Worm (Caenorhabditis elegans) whole organism, late embryonic: Measurements from ENCODE around the gene dph-7.

Experiments used
- C38D4.7 ChIP-seq: fragments of 200-800 bp; sonication (Bioruptor generic); optimal IDR thresholded peaks from 2 replicates; lab custom pipeline; 2018; ENCODE audit warnings: mild to moderate bottlenecking, missing genetic modification characterization, moderate library complexity, missing compliant biosample characterization
- F13H6.1 ChIP-seq: sonication (generic microtip); optimal IDR thresholded peaks from 2 replicates; lab custom pipeline; 2016; ENCODE audit warnings: missing genetic modification characterization, missing compliant biosample characterization
- K02D7.2 ChIP-seq: sonication (generic microtip); optimal IDR thresholded peaks from 2 replicates; lab custom pipeline; 2017; ENCODE audit warnings: mild to moderate bottlenecking, missing genetic modification characterization, missing compliant biosample characterization
- K09A11.1 ChIP-seq: sonication (generic microtip); optimal IDR thresholded peaks from 2 replicates; lab custom pipeline; 2017; ENCODE audit warnings: antibody characterized with exemption, mild to moderate bottlenecking, missing genetic modification characterization, missing compliant biosample characterization; ENCODE audit not compliant: insufficient read depth
- ahr-1 ChIP-seq: sonication (generic microtip); optimal IDR thresholded peaks from 2 replicates; lab custom pipeline; 2016; ENCODE audit warnings: missing genetic modification characterization, missing compliant biosample characterization
- ama-1 ChIP-seq: fragments of 150-350 bp; optimal IDR thresholded peaks from 2 replicates; lab custom pipeline; 2014
- ceh-14 ChIP-seq: sonication (generic microtip); optimal IDR thresholded peaks from 2 replicates; lab custom pipeline; 2016; ENCODE audit warnings: missing genotype, missing genetic modification characterization, missing compliant biosample characterization
- ceh-19 ChIP-seq: fragments of 200-800 bp; sonication (Bioruptor generic); optimal IDR thresholded peaks from 2 replicates; lab custom pipeline; 2018; ENCODE audit warnings: mild to moderate bottlenecking, missing genetic modification characterization, missing compliant biosample characterization
- ceh-2 ChIP-seq: sonication (generic microtip); optimal IDR thresholded peaks from 2 replicates; lab custom pipeline; 2016; ENCODE audit warnings: missing genotype, missing genetic modification characterization, missing compliant biosample characterization
- ceh-24 ChIP-seq: sonication (generic microtip); optimal IDR thresholded peaks from 2 replicates; lab custom pipeline; 2016; ENCODE audit warnings: mild to moderate bottlenecking, missing genetic modification characterization, missing compliant biosample characterization
- ceh-30 ChIP-seq: fragments of 150-350 bp; optimal IDR thresholded peaks from 2 replicates; lab custom pipeline; 2014; ENCODE audit warnings: missing biosample characterization, missing genetic modification characterization
- ceh-31 ChIP-seq: sonication (generic microtip); optimal IDR thresholded peaks from 2 replicates; lab custom pipeline; 2016; ENCODE audit warnings: missing genetic modification characterization, missing compliant biosample characterization
- ceh-45 ChIP-seq: fragments of 200-800 bp; sonication (Bioruptor generic); IDR thresholded peaks from 2 replicates; pipeline ENCODE4 v1.3.6; 2022; ENCODE audit warnings: missing genetic modification reagents, missing genetic modification characterization, missing compliant biosample characterization
- ceh-48 ChIP-seq: sonication (generic microtip); optimal IDR thresholded peaks from 2 replicates; lab custom pipeline; 2016; ENCODE audit warnings: missing genetic modification characterization, inconsistent platforms, missing compliant biosample characterization
- ceh-6 ChIP-seq: fragments of 200-800 bp; sonication (Bioruptor generic); optimal IDR thresholded peaks from 2 replicates; lab custom pipeline; 2018; ENCODE audit warnings: mild to moderate bottlenecking, missing genetic modification characterization, missing compliant biosample characterization
- ceh-9 ChIP-seq: sonication (generic microtip); optimal IDR thresholded peaks from 2 replicates; lab custom pipeline; 2016; ENCODE audit warnings: mild to moderate bottlenecking, missing genetic modification characterization, inconsistent platforms, missing compliant biosample characterization
- che-1 ChIP-seq: sonication (generic microtip); optimal IDR thresholded peaks from 2 replicates; lab custom pipeline; 2016; ENCODE audit warnings: mild to moderate bottlenecking, missing genetic modification characterization, missing compliant biosample characterization
- dmd-4 ChIP-seq: sonication (generic microtip); optimal IDR thresholded peaks from 2 replicates; lab custom pipeline; 2016; ENCODE audit warnings: borderline replicate concordance, missing genetic modification characterization, missing compliant biosample characterization
- dve-1 ChIP-seq: sonication (generic microtip); optimal IDR thresholded peaks from 2 replicates; lab custom pipeline; 2017; ENCODE audit warnings: antibody characterized with exemption, mild to moderate bottlenecking, missing genetic modification characterization, missing compliant biosample characterization
- elt-2 ChIP-seq: sonication (generic microtip); optimal IDR thresholded peaks from 2 replicates; lab custom pipeline; 2016; ENCODE audit warnings: missing genetic modification reagents, missing genetic modification characterization, missing compliant biosample characterization
- elt-4 ChIP-seq: sonication (generic microtip); optimal IDR thresholded peaks from 2 replicates; lab custom pipeline; 2016; ENCODE audit warnings: missing genetic modification characterization, missing compliant biosample characterization
- eyg-1 ChIP-seq: sonication (generic microtip); optimal IDR thresholded peaks from 2 replicates; lab custom pipeline; 2016; ENCODE audit warnings: missing genotype, missing genetic modification characterization, missing compliant biosample characterization
- fax-1 ChIP-seq: sonication (generic microtip); optimal IDR thresholded peaks from 2 replicates; lab custom pipeline; 2016; ENCODE audit warnings: missing genotype, missing genetic modification characterization, missing compliant biosample characterization
- fkh-10 ChIP-seq: fragments of 150-350 bp; optimal IDR thresholded peaks from 2 replicates; lab custom pipeline; 2014; ENCODE audit warnings: missing biosample characterization, missing genetic modification reagents, missing genetic modification characterization
- gmeb-2 ChIP-seq: sonication (generic microtip); optimal IDR thresholded peaks from 2 replicates; lab custom pipeline; 2016; ENCODE audit warnings: missing genetic modification characterization, inconsistent platforms, missing compliant biosample characterization
- hlh-13 ChIP-seq: fragments of 200-800 bp; sonication (Bioruptor generic); optimal IDR thresholded peaks from 2 replicates; lab custom pipeline; 2018; ENCODE audit warnings: mild to moderate bottlenecking, missing genetic modification characterization, missing compliant biosample characterization
- hlh-30 ChIP-seq: sonication (generic microtip); optimal IDR thresholded peaks from 2 replicates; lab custom pipeline; 2017; ENCODE audit warnings: antibody characterized with exemption, missing genetic modification characterization, missing compliant biosample characterization; ENCODE audit not compliant: insufficient read depth
- hlh-6 ChIP-seq: sonication (generic microtip); optimal IDR thresholded peaks from 2 replicates; lab custom pipeline; 2016; ENCODE audit warnings: missing genotype, missing genetic modification characterization, missing compliant biosample characterization
- hlh-8 ChIP-seq: sonication (generic microtip); optimal IDR thresholded peaks from 2 replicates; lab custom pipeline; 2016; ENCODE audit warnings: missing genotype, missing genetic modification characterization, missing compliant biosample characterization
- lim-6 ChIP-seq: sonication (generic microtip); optimal IDR thresholded peaks from 2 replicates; lab custom pipeline; 2016; ENCODE audit warnings: missing genetic modification characterization, missing compliant biosample characterization
- lin-11 ChIP-seq: fragments of 200-800 bp; sonication (Bioruptor generic); optimal IDR thresholded peaks from 2 replicates; lab custom pipeline; 2018; ENCODE audit warnings: mild to moderate bottlenecking, missing genetic modification characterization, missing compliant biosample characterization
- madf-2 ChIP-seq: sonication (generic microtip); optimal IDR thresholded peaks from 2 replicates; lab custom pipeline; 2017; ENCODE audit warnings: missing genetic modification characterization, missing compliant biosample characterization
- mec-3 ChIP-seq: sonication (generic microtip); optimal IDR thresholded peaks from 2 replicates; lab custom pipeline; 2016; ENCODE audit warnings: borderline replicate concordance, missing genetic modification characterization, missing compliant biosample characterization
- nfya-1 ChIP-seq: sonication (generic microtip); optimal IDR thresholded peaks from 2 replicates; lab custom pipeline; 2017; ENCODE audit warnings: missing genetic modification characterization, mild to moderate bottlenecking, missing compliant biosample characterization, antibody characterized with exemption, moderate library complexity
- npax-4 ChIP-seq: sonication (generic microtip); optimal IDR thresholded peaks from 2 replicates; lab custom pipeline; 2016; ENCODE audit warnings: missing genetic modification characterization, missing compliant biosample characterization
- odd-2 ChIP-seq: sonication (generic microtip); optimal IDR thresholded peaks from 2 replicates; lab custom pipeline; 2017; ENCODE audit warnings: antibody characterized with exemption, mild to moderate bottlenecking, missing genetic modification characterization, missing compliant biosample characterization
- pag-3 ChIP-seq: sonication (generic microtip); optimal IDR thresholded peaks from 2 replicates; lab custom pipeline; 2016; ENCODE audit warnings: missing compliant biosample characterization, missing genetic modification characterization, borderline replicate concordance
- pat-9 ChIP-seq: fragments of 200-800 bp; sonication (Bioruptor generic); optimal IDR thresholded peaks from 2 replicates; lab custom pipeline; 2018; ENCODE audit warnings: mild to moderate bottlenecking, missing genetic modification characterization, moderate library complexity, missing compliant biosample characterization
- pha-2 ChIP-seq: sonication (generic microtip); optimal IDR thresholded peaks from 2 replicates; lab custom pipeline; 2017; ENCODE audit warnings: mild to moderate bottlenecking, missing genetic modification characterization, missing compliant biosample characterization
- pqm-1 ChIP-seq: sonication (generic microtip); optimal IDR thresholded peaks from 2 replicates; lab custom pipeline; 2016; ENCODE audit warnings: missing genetic modification characterization, missing compliant biosample characterization
- pros-1 ChIP-seq: fragments of 150-350 bp; optimal IDR thresholded peaks from 2 replicates; lab custom pipeline; 2014; ENCODE audit warnings: missing biosample characterization, missing genetic modification reagents, missing genetic modification characterization
- sdc-2 ChIP-seq: sonication (generic microtip); optimal IDR thresholded peaks from 2 replicates; lab custom pipeline; 2016; ENCODE audit warnings: missing genotype, missing genetic modification characterization, missing compliant biosample characterization
- tbx-7 ChIP-seq: sonication (generic microtip); optimal IDR thresholded peaks from 2 replicates; lab custom pipeline; 2016; ENCODE audit warnings: missing genotype, missing genetic modification characterization, missing compliant biosample characterization
- ttx-3 ChIP-seq: sonication (generic microtip); optimal IDR thresholded peaks from 2 replicates; lab custom pipeline; 2016; ENCODE audit warnings: missing genetic modification reagents, missing genetic modification characterization, missing compliant biosample characterization
- unc-3 ChIP-seq, 2 experiments: fragments of 200-800 bp in 1 of 2; sonication (Bioruptor generic) in 1 of 2; sonication (generic microtip) in 1 of 2; conservative IDR thresholded peaks in 1 of 2; optimal IDR thresholded peaks in 1 of 2; 2 replicates each; pipeline versions ENCODE4 v1.3.6 to Lab custom; 2016 to 2022; ENCODE audit warnings: missing compliant biosample characterization in 2 of 2, missing genetic modification characterization in 2 of 2, missing genetic modification reagents in 1 of 2
- unc-42 ChIP-seq: sonication (generic microtip); optimal IDR thresholded peaks from 2 replicates; lab custom pipeline; 2016; ENCODE audit warnings: missing genotype, missing genetic modification characterization, missing compliant biosample characterization
- unc-86 ChIP-seq: sonication (generic microtip); optimal IDR thresholded peaks from 2 replicates; lab custom pipeline; 2016; ENCODE audit warnings: missing genetic modification characterization, missing compliant biosample characterization
- zip-5 ChIP-seq: sonication (generic microtip); optimal IDR thresholded peaks from 2 replicates; lab custom pipeline; 2016; ENCODE audit warnings: missing genetic modification characterization, missing compliant biosample characterization
- ztf-16 ChIP-seq: sonication (generic microtip); optimal IDR thresholded peaks from 2 replicates; lab custom pipeline; 2017; ENCODE audit warnings: missing genetic modification characterization, missing compliant biosample characterization

The dph-7 gene

DNA sequence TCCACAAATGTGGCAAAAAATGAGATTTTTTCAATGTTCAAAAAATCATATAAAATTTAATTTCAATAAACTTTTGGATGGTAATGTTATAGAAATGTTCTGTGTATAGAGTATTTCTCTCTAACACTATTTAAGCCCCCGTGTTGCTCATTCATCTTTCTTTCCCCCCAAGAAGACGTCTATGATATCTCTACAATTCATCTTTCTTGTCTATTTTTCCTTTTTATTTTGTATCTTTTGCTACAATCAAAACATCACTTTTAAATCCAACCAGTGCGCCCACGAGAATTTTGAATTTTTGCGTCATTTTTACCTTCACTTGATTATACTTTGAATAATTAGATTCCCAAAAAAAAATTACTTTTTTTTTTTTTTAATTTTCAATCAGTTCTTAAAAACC lies 42.1 kb upstream of the dph-7 start:
- TF ChIP-seq ceh-6 (GFP tag; lab: Kevin White, UChicago) (no peak), hlh-6 (tag; lab: Kevin White, UChicago) (no peak), ceh-19 (no peak), ceh-24 (tag; lab: Kevin White, UChicago) (no peak), pag-3 (tag; lab: Kevin White, UChicago) (no peak), ceh-9 (tag; lab: Kevin White, UChicago) (no peak), elt-4 (no peak), ceh-48 (tag; lab: Kevin White, UChicago) (no peak), gmeb-2 (no peak), pqm-1 (tag; lab: Kevin White, UChicago) (no peak), odd-2 (no peak), npax-4 (tag; lab: Kevin White, UChicago) (no peak), fax-1 (tag; lab: Kevin White, UChicago) (no peak)

DNA sequence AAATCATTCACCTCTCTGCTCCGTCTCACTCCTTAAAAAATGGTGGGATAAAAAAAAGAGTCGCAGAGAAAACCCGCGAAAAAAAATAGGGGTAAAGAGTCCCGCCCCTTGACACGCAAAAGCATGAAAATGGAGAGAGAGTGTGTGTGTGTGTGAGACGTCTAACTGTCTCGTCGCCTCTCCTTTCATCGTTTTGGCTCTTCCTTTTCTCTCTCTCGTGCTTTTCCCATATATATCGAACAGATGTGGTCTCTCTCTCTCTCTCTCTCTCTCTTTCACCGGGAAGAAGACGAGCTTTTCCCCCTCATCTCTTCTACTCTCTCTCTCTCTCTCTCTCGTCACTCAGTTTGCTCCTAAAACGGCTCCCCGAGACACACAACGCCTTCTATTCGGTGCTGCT lies 39.1 kb upstream of the dph-7 start:
- TF ChIP-seq dmd-4 (tag; lab: Kevin White, UChicago): no peak
- peak; percentile 74 for TF ChIP-seq nfya-1 (tag; lab: Kevin White, UChicago)
- no peak for TF ChIP-seq ahr-1 (tag; lab: Kevin White, UChicago)
- no peak for TF ChIP-seq ceh-6 (GFP tag; lab: Kevin White, UChicago)
- no peak for TF ChIP-seq eyg-1 (tag; lab: Kevin White, UChicago)
- no peak for TF ChIP-seq ceh-9 (tag; lab: Kevin White, UChicago)
- no peak for TF ChIP-seq elt-2 (tag; lab: Kevin White, UChicago)
- no peak for TF ChIP-seq unc-3 (GFP tag; conservative IDR thresholded peaks at IDR 0.05; lab: Robert Waterston, UW)
- TF ChIP-seq unc-3 (tag; optimal IDR thresholded peaks at IDR 0.05; lab: Kevin White, UChicago): no peak
- no peak for TF ChIP-seq C38D4.7 (GFP tag; lab: Kevin White, UChicago)
- TF ChIP-seq ttx-3 (tag; lab: Kevin White, UChicago): no peak
- TF ChIP-seq odd-2: no peak
- TF ChIP-seq ceh-2 (tag; lab: Kevin White, UChicago): no peak
- no peak for TF ChIP-seq ama-1 (lab: Kevin White, UChicago)
- no peak for TF ChIP-seq tbx-7 (tag; lab: Kevin White, UChicago)
- TF ChIP-seq pqm-1 (tag; lab: Kevin White, UChicago): no peak
- TF ChIP-seq ceh-48 (tag; lab: Kevin White, UChicago): peak; percentile 13
- TF ChIP-seq pha-2 (tag; lab: Kevin White, UChicago): no peak
- no peak for TF ChIP-seq zip-5 (tag; lab: Kevin White, UChicago)
- TF ChIP-seq fkh-10 (GFP tag; lab: Kevin White, UChicago): no peak
- no peak for TF ChIP-seq hlh-8 (tag; lab: Kevin White, UChicago)
- no peak for TF ChIP-seq lin-11 (tag; lab: Kevin White, UChicago)
- no peak for TF ChIP-seq elt-4
- TF ChIP-seq ceh-14: peak; percentile 40
- no peak for TF ChIP-seq fax-1 (tag; lab: Kevin White, UChicago)
- no peak for TF ChIP-seq hlh-13
- no peak for TF ChIP-seq K02D7.2 (tag; lab: Kevin White, UChicago)
- TF ChIP-seq unc-86 (tag; lab: Kevin White, UChicago): no peak
- TF ChIP-seq pag-3 (tag; lab: Kevin White, UChicago): no peak
- TF ChIP-seq sdc-2 (tag; lab: Kevin White, UChicago): peak; percentile 3
- TF ChIP-seq pat-9 (tag; lab: Kevin White, UChicago): no peak
- TF ChIP-seq lim-6 (tag; lab: Kevin White, UChicago): no peak
- TF ChIP-seq pros-1 (tag; lab: Kevin White, UChicago): no peak
- TF ChIP-seq ceh-31 (tag; lab: Kevin White, UChicago): peak; percentile 84
- no peak for TF ChIP-seq madf-2 (tag; lab: Kevin White, UChicago)
- no peak for TF ChIP-seq mec-3 (tag; lab: Kevin White, UChicago)
- TF ChIP-seq gmeb-2: no peak
- TF ChIP-seq hlh-6 (tag; lab: Kevin White, UChicago): no peak
- TF ChIP-seq dve-1 (tag; lab: Kevin White, UChicago): peak; percentile 39
- TF ChIP-seq che-1: no peak
- no peak for TF ChIP-seq ceh-45 (GFP tag; lab: Robert Waterston, UW)
- no peak for TF ChIP-seq ceh-24 (tag; lab: Kevin White, UChicago)
- no peak for TF ChIP-seq ztf-16 (tag; lab: Kevin White, UChicago)
- no peak for TF ChIP-seq ceh-30
- no peak for TF ChIP-seq F13H6.1 (tag; lab: Kevin White, UChicago)
- TF ChIP-seq K09A11.1 (tag; lab: Kevin White, UChicago): no peak
- peak; percentile 78 for TF ChIP-seq unc-42 (tag; lab: Kevin White, UChicago)
- TF ChIP-seq hlh-30 (tag; lab: Kevin White, UChicago): peak; percentile 31
